Fruit fly (Drosophila melanogaster) whole organism, larva: Measurements from ENCODE around the gene CG9029.

ENCODE experiments used
- noc ChIP-seq: fragments of 200-800 bp; sonication (Bioruptor generic); optimal IDR thresholded peaks from 3 replicates; lab custom pipeline; 2019; ENCODE audit warnings: missing biosample characterization, mild to moderate bottlenecking, missing genetic modification characterization, moderate library complexity

The CG9029 gene

dm6 chr2L:5904585-5904984 is 18.8 kb downstream of the CG9029 start, which contains the start of gene CG9021:
Gene CG9021, minus strand, starts transcription at chr2L:5904689.
- TF ChIP-seq noc (tag; lab: Kevin White, UChicago) = no peak

dm6 chr2L:5906893-5907850 is 21.4 kb downstream of the CG9029 start, which contains the start of gene bchs:
Gene bchs, plus strand, starts transcription at chr2L:5907169.
- peak; percentile 18 for TF ChIP-seq noc (tag; lab: Kevin White, UChicago)

- TF ChIP-seq noc (tag; lab: Kevin White, UChicago) = no peak
Measured at dm6 chr2L:5910189-5910588, 24.4 kb downstream of the CG9029 start, which contains the start of gene CG14000. Gene CG14000, minus strand, starts transcription at chr2L:5910289.

dm6 chr2L:5923603-5924138 is 37.9 kb downstream of the CG9029 start, which contains the start of gene CG9016:
Gene CG9016, minus strand, starts transcription at chr2L:5923653.
- no peak for TF ChIP-seq noc (tag; lab: Kevin White, UChicago)

dm6 chr2L:5925164-5925563 is 39.4 kb downstream of the CG9029 start:
- no peak for TF ChIP-seq noc (tag; lab: Kevin White, UChicago)

dm6 chr2L:5925637-5926036 is 39.8 kb downstream of the CG9029 start, which contains the start of gene dsf:
Gene dsf, plus strand, starts transcription at chr2L:5925937.
- no peak for TF ChIP-seq noc (tag; lab: Kevin White, UChicago)

- no peak for TF ChIP-seq noc (tag; lab: Kevin White, UChicago)
Measured at dm6 chr2L:5927363-5927762, 41.6 kb downstream of the CG9029 start.
